Fruit fly (Drosophila melanogaster) whole organism: ENCODE results near the gene CG11858.

Source experiments
- CG8478 ChIP-seq: fragments of >200 bp; optimal IDR thresholded peaks from 2 replicates; lab custom pipeline; 2018; ENCODE audit warnings: inconsistent platforms
- pan ChIP-seq: fragments of >200 bp; optimal IDR thresholded peaks from 2 replicates; lab custom pipeline; 2017
- psq ChIP-seq: fragments of >200 bp; optimal IDR thresholded peaks from 2 replicates; lab custom pipeline; 2017
- usp ChIP-seq: fragments of >200 bp; optimal IDR thresholded peaks from 2 replicates; lab custom pipeline; 2017; ENCODE audit warnings: missing biosample characterization, missing genetic modification characterization, mixed read lengths

DNA sequence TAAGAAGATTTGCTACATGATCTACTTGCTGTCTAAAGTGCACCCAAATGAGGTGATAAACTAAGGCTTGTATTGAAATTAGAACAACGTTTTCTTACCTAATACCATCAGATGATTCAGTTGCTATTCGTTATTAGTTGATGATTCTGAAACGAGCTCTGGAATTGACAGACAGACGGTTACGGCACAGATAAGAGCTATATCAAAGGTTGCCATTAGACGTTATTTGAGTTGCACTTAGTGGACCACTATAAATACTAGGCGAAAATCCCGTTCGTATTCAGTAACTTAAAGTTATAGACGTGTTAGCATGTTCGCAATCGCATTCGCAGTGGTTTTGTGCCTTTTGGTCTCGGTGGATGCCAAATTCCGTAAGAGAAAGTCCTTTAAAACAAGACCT is 22.7 kb upstream of the CG11858 start, which contains the start of gene to:
- TF ChIP-seq psq (lab: Kevin White, UChicago) (no peak), pan (lab: Kevin White, UChicago) (no peak), usp (GFP tag; lab: Kevin White, UChicago) (no peak), CG8478 (lab: Kevin White, UChicago) (no peak)
